Worm (Caenorhabditis elegans) whole organism, early embryonic: ENCODE data around the gene B0244.15.
A peak's percentile ranks its signal among the peaks of the same experiment; 100 is the strongest.

ENCODE experiments used
- B0310.2 ChIP-seq: sonication (generic microtip); optimal IDR thresholded peaks from 2 replicates; lab custom pipeline; 2016; ENCODE audit warnings: mild to moderate bottlenecking, missing genetic modification characterization, missing compliant biosample characterization
- F13C5.2 ChIP-seq: sonication (generic microtip); optimal IDR thresholded peaks from 2 replicates; lab custom pipeline; 2017; ENCODE audit warnings: mild to moderate bottlenecking, missing genetic modification characterization, inconsistent platforms, missing compliant biosample characterization
- aly-1 ChIP-seq: sonication (generic microtip); optimal IDR thresholded peaks from 2 replicates; lab custom pipeline; 2016; ENCODE audit warnings: missing genetic modification characterization, missing compliant biosample characterization
- ama-1 ChIP-seq: fragments of 150-350 bp; optimal IDR thresholded peaks from 2 replicates; lab custom pipeline; 2014
- ceh-13 ChIP-seq: fragments of 200-800 bp; sonication (Bioruptor generic); optimal IDR thresholded peaks from 2 replicates; lab custom pipeline; 2018; ENCODE audit warnings: mild to moderate bottlenecking, missing genetic modification characterization, missing compliant biosample characterization
- ceh-36 ChIP-seq: sonication (generic microtip); optimal IDR thresholded peaks from 2 replicates; lab custom pipeline; 2016; ENCODE audit warnings: missing genetic modification characterization, inconsistent platforms, missing compliant biosample characterization
- ets-7 ChIP-seq: sonication (generic microtip); optimal IDR thresholded peaks from 2 replicates; lab custom pipeline; 2016; ENCODE audit warnings: missing genotype, missing genetic modification characterization, missing compliant biosample characterization
- flt-1 ChIP-seq: fragments of 200-800 bp; sonication (Bioruptor generic); IDR thresholded peaks from 2 replicates; pipeline ENCODE4 v1.3.6; 2022; ENCODE audit warnings: missing genetic modification characterization, missing compliant biosample characterization
- hmbx-1 ChIP-seq: sonication (generic microtip); optimal IDR thresholded peaks from 2 replicates; lab custom pipeline; 2016; ENCODE audit warnings: mild to moderate bottlenecking, missing genetic modification characterization, missing compliant biosample characterization
- hmg-4 ChIP-seq: fragments of 200-800 bp; sonication (Bioruptor generic); optimal IDR thresholded peaks from 2 replicates; lab custom pipeline; 2018; ENCODE audit warnings: mild to moderate bottlenecking, missing genetic modification characterization, missing compliant biosample characterization
- hnd-1 ChIP-seq: sonication (generic microtip); optimal IDR thresholded peaks from 2 replicates; lab custom pipeline; 2016; ENCODE audit warnings: missing genetic modification characterization, missing compliant biosample characterization
- pes-1 ChIP-seq: fragments of 200-800 bp; sonication (Bioruptor generic); IDR thresholded peaks from 2 replicates; pipeline ENCODE4 v1.3.6; 2022; ENCODE audit warnings: missing genetic modification reagents, missing genetic modification characterization, missing compliant biosample characterization
- scrt-1 ChIP-seq: fragments of 200-800 bp; sonication (Bioruptor generic); IDR thresholded peaks from 2 replicates; pipeline ENCODE4 v1.3.6; 2022; ENCODE audit warnings: missing genetic modification characterization, missing compliant biosample characterization
- sea-1 ChIP-seq: fragments of 200-800 bp; sonication (Bioruptor generic); conservative IDR thresholded peaks from 2 replicates; pipeline ENCODE4 v1.3.6; 2022; ENCODE audit warnings: missing genetic modification characterization, missing compliant biosample characterization
- tbx-11 ChIP-seq: fragments of 200-800 bp; sonication (Bioruptor generic); IDR thresholded peaks from 2 replicates; pipeline ENCODE4 v1.3.6; 2022; ENCODE audit warnings: missing genetic modification characterization, missing compliant biosample characterization
- tbx-37 ChIP-seq: fragments of 200-800 bp; sonication (Bioruptor generic); conservative IDR thresholded peaks from 2 replicates; pipeline ENCODE4 v1.3.6; 2022; ENCODE audit warnings: missing genetic modification reagents, missing genetic modification characterization, missing compliant biosample characterization
- tra-4 ChIP-seq: sonication (generic microtip); optimal IDR thresholded peaks from 2 replicates; lab custom pipeline; 2017; ENCODE audit warnings: missing genetic modification characterization, missing compliant biosample characterization

B0244.15 gene

ce11 chrIII:5743084-5743483 lies at the start of gene B0244.15:
B0244.15 (plus strand) TSS chrIII:5743384.
- TF ChIP-seq hmbx-1 (tag; lab: Kevin White, UChicago) (no peak), pes-1 (no peak), scrt-1 (GFP tag; lab: Robert Waterston, UW) (no peak), ama-1 (lab: Kevin White, UChicago) (no peak), B0310.2 (tag; lab: Kevin White, UChicago) (no peak), F13C5.2 (no peak)

ce11 chrIII:5693736-5694135 lies 49.4 kb upstream of the B0244.15 start, which contains the start of gene B0336.13:
B0336.13 (plus strand) TSS chrIII:5694036.
- TF ChIP-seq tbx-37 (GFP tag; lab: Robert Waterston, UW) (no peak), scrt-1 (GFP tag; lab: Robert Waterston, UW) (no peak), ets-7 (no peak), ceh-36 (tag; lab: Kevin White, UChicago) (peak; percentile 22)

- no peak for TF ChIP-seq pes-1
- no peak for TF ChIP-seq hmg-4 (GFP tag; lab: Kevin White, UChicago)
- TF ChIP-seq scrt-1 (GFP tag; lab: Robert Waterston, UW), result no peak
- no peak for TF ChIP-seq sea-1 (GFP tag; lab: Robert Waterston, UW)
- TF ChIP-seq hnd-1 (tag; lab: Kevin White, UChicago), result no peak
- TF ChIP-seq aly-1 (tag; lab: Kevin White, UChicago), result no peak
- TF ChIP-seq ama-1 (lab: Kevin White, UChicago), result no peak
- TF ChIP-seq hmbx-1 (tag; lab: Kevin White, UChicago), result no peak
- no peak for TF ChIP-seq F13C5.2
- no peak for TF ChIP-seq flt-1 (GFP tag; lab: Robert Waterston, UW)
- TF ChIP-seq ets-7, result no peak
- TF ChIP-seq ceh-13 (GFP tag; lab: Kevin White, UChicago), result no peak
- TF ChIP-seq tra-4 (tag; lab: Kevin White, UChicago), result no peak
- no peak for TF ChIP-seq tbx-37 (GFP tag; lab: Robert Waterston, UW)
- no peak for TF ChIP-seq ceh-36 (tag; lab: Kevin White, UChicago)
- TF ChIP-seq tbx-11, result no peak
Observed at ce11 chrIII:5697266-5697665, 45.9 kb upstream of the B0244.15 start, which contains the start of gene B0336.7. B0336.7 (minus strand) TSS chrIII:5697366.

ce11 chrIII:5697963-5698730 lies 45.0 kb upstream of the B0244.15 start, which contains the start of the genes lgg-3 and rgs-5:
lgg-3 (minus strand) TSS chrIII:5698013.
rgs-5 (plus strand) TSS chrIII:5698555.
- TF ChIP-seq flt-1 (GFP tag; lab: Robert Waterston, UW) (no peak), sea-1 (GFP tag; lab: Robert Waterston, UW) (no peak), F13C5.2 (no peak), ama-1 (lab: Kevin White, UChicago) (no peak), pes-1 (no peak), hnd-1 (tag; lab: Kevin White, UChicago) (no peak)

ce11 chrIII:5701491-5701890 lies 41.7 kb upstream of the B0244.15 start:
- no peak for TF ChIP-seq B0310.2 (tag; lab: Kevin White, UChicago)
- no peak for TF ChIP-seq sea-1 (GFP tag; lab: Robert Waterston, UW)
- TF ChIP-seq ama-1 (lab: Kevin White, UChicago), result no peak
- no peak for TF ChIP-seq ets-7
- TF ChIP-seq hmbx-1 (tag; lab: Kevin White, UChicago), result no peak

ce11 chrIII:5705228-5705888 lies 37.8 kb upstream of the B0244.15 start, which contains the start of gene swp-1:
swp-1 (minus strand) TSS chrIII:5705525.
- TF ChIP-seq hmg-4 (GFP tag; lab: Kevin White, UChicago) (no peak), pes-1 (no peak), ama-1 (lab: Kevin White, UChicago) (peak; percentile 5)

ce11 chrIII:5706077-5706627 lies 37.0 kb upstream of the B0244.15 start, which contains the start of gene rpl-23:
rpl-23 (minus strand) TSS chrIII:5706127.
- 0 out of 2 replicates have a peak, but pooled peaks have one; percentile 14 for TF ChIP-seq tbx-37 (GFP tag; lab: Robert Waterston, UW)
- TF ChIP-seq sea-1 (GFP tag; lab: Robert Waterston, UW), result no peak
- TF ChIP-seq F13C5.2, result peak; percentile 54

ce11 chrIII:5707546-5707945 lies 35.6 kb upstream of the B0244.15 start:
- no peak for TF ChIP-seq sea-1 (GFP tag; lab: Robert Waterston, UW)
- TF ChIP-seq ama-1 (lab: Kevin White, UChicago), result no peak
- TF ChIP-seq flt-1 (GFP tag; lab: Robert Waterston, UW), result no peak
- no peak for TF ChIP-seq tra-4 (tag; lab: Kevin White, UChicago)
- no peak for TF ChIP-seq ceh-36 (tag; lab: Kevin White, UChicago)
- no peak for TF ChIP-seq hmbx-1 (tag; lab: Kevin White, UChicago)
- no peak for TF ChIP-seq tbx-37 (GFP tag; lab: Robert Waterston, UW)
- TF ChIP-seq ceh-13 (GFP tag; lab: Kevin White, UChicago), result no peak
- no peak for TF ChIP-seq hnd-1 (tag; lab: Kevin White, UChicago)
- no peak for TF ChIP-seq aly-1 (tag; lab: Kevin White, UChicago)
- no peak for TF ChIP-seq F13C5.2
- no peak for TF ChIP-seq ets-7
